Fruit fly (Drosophila melanogaster) whole organism, embryonic: ENCODE results near the gene NdufA3.

ENCODE experiments used
- ATbp ChIP-seq: fragments of 200-800 bp; sonication (Bioruptor generic); optimal IDR thresholded peaks from 2 replicates; lab custom pipeline; 2017; ENCODE audit warnings: missing biosample characterization, mild to moderate bottlenecking, missing genetic modification characterization, missing genetic modification reagents
- Antp ChIP-seq: fragments of 200-800 bp; sonication (Bioruptor generic); optimal IDR thresholded peaks from 3 replicates; lab custom pipeline; 2016; ENCODE audit warnings: missing biosample characterization, missing genetic modification characterization
- BtbVII ChIP-seq: fragments of 200-800 bp; sonication (Bioruptor generic); optimal IDR thresholded peaks from 3 replicates; lab custom pipeline; 2017; ENCODE audit warnings: missing biosample characterization, mild to moderate bottlenecking, missing genetic modification characterization
- CG12104 ChIP-seq: fragments of 200-800 bp; sonication (Bioruptor generic); optimal IDR thresholded peaks from 3 replicates; lab custom pipeline; 2016; ENCODE audit warnings: missing biosample characterization, missing genetic modification characterization
- CG12155 ChIP-seq: fragments of 200-800 bp; sonication (Bioruptor generic); optimal IDR thresholded peaks from 3 replicates; lab custom pipeline; 2016; ENCODE audit warnings: missing biosample characterization, missing genetic modification characterization
- CG12769 ChIP-seq: fragments of 200-800 bp; sonication (Bioruptor generic); optimal IDR thresholded peaks from 2 replicates; lab custom pipeline; 2019; ENCODE audit warnings: missing biosample characterization, mild to moderate bottlenecking, missing genetic modification characterization, moderate library complexity
- CG13287 ChIP-seq: fragments of 200-800 bp; sonication (Bioruptor generic); IDR thresholded peaks from 2 replicates; pipeline ENCODE4 v1.3.6; 2022; ENCODE audit warnings: missing biosample characterization, missing genetic modification characterization; ENCODE audit not compliant: partially characterized antibody
- CG1602 ChIP-seq: fragments of 200-800 bp; sonication (Bioruptor generic); optimal IDR thresholded peaks from 3 replicates; lab custom pipeline; 2016; ENCODE audit warnings: missing biosample characterization, missing genetic modification characterization
- CG18599 ChIP-seq: fragments of 200-800 bp; sonication (Bioruptor generic); optimal IDR thresholded peaks from 3 replicates; lab custom pipeline; 2017; ENCODE audit warnings: missing biosample characterization, missing genetic modification characterization, mild to moderate bottlenecking, moderate library complexity, missing genetic modification reagents
- CG2116 ChIP-seq: fragments of 200-800 bp; sonication (Bioruptor generic); optimal IDR thresholded peaks from 3 replicates; lab custom pipeline; 2018; ENCODE audit warnings: missing biosample characterization, mild to moderate bottlenecking, missing genetic modification characterization
- CG2875 ChIP-seq: fragments of 200-800 bp; sonication (Bioruptor generic); optimal IDR thresholded peaks from 2 replicates; lab custom pipeline; 2017; ENCODE audit warnings: missing biosample characterization, mild to moderate bottlenecking, missing genetic modification characterization, missing genetic modification reagents
- CG31224 ChIP-seq: fragments of 200-800 bp; sonication (Bioruptor generic); IDR thresholded peaks from 2 replicates; pipeline ENCODE4 v1.3.6; 2022; ENCODE audit warnings: missing biosample characterization, missing genetic modification characterization
- CG32767 ChIP-seq: fragments of 200-800 bp; sonication (Bioruptor generic); IDR thresholded peaks from 2 replicates; pipeline ENCODE4 v1.3.6; 2022; ENCODE audit warnings: missing biosample characterization, missing genetic modification characterization
- CG33213 ChIP-seq: fragments of 200-800 bp; sonication (Bioruptor generic); optimal IDR thresholded peaks from 3 replicates; lab custom pipeline; 2016; ENCODE audit warnings: missing biosample characterization, missing genetic modification characterization
- CG34376 ChIP-seq: fragments of 200-800 bp; sonication (Bioruptor generic); optimal IDR thresholded peaks from 2 replicates; lab custom pipeline; 2018; ENCODE audit warnings: missing biosample characterization, mild to moderate bottlenecking, missing genetic modification characterization
- CG8089 ChIP-seq: fragments of 200-800 bp; sonication (Bioruptor generic); optimal IDR thresholded peaks from 3 replicates; lab custom pipeline; 2016; ENCODE audit warnings: missing biosample characterization, missing genetic modification characterization
- CG8388 ChIP-seq: fragments of 200-800 bp; sonication (Bioruptor generic); optimal IDR thresholded peaks from 2 replicates; lab custom pipeline; 2019; ENCODE audit warnings: missing biosample characterization, mild to moderate bottlenecking, missing genetic modification characterization, moderate library complexity
- CG9876 ChIP-seq: fragments of 200-800 bp; sonication (Bioruptor generic); optimal IDR thresholded peaks from 2 replicates; lab custom pipeline; 2016; ENCODE audit warnings: missing biosample characterization, missing genetic modification characterization
- CG9932 ChIP-seq: fragments of 200-800 bp; sonication (Bioruptor generic); IDR thresholded peaks from 2 replicates; pipeline ENCODE4 v1.3.6; 2022; ENCODE audit warnings: missing biosample characterization, missing genetic modification characterization
- CHES-1-like ChIP-seq: fragments of 200-800 bp; sonication (Bioruptor generic); optimal IDR thresholded peaks from 2 replicates; lab custom pipeline; 2016; ENCODE audit warnings: missing biosample characterization, missing genetic modification characterization
- Chrac-16 ChIP-seq: fragments of 200-800 bp; sonication (Bioruptor generic); optimal IDR thresholded peaks from 3 replicates; lab custom pipeline; 2016; ENCODE audit warnings: missing biosample characterization, missing genetic modification characterization
- Fer2 ChIP-seq: fragments of 200-800 bp; sonication (Bioruptor generic); optimal IDR thresholded peaks from 2 replicates; lab custom pipeline; 2018; ENCODE audit warnings: missing biosample characterization, mild to moderate bottlenecking, missing genetic modification characterization, moderate library complexity
- Hey ChIP-seq: fragments of 200-800 bp; sonication (Bioruptor generic); optimal IDR thresholded peaks from 3 replicates; lab custom pipeline; 2018; ENCODE audit warnings: missing biosample characterization, mild to moderate bottlenecking, missing genetic modification characterization
- Pdp1 ChIP-seq, 2 experiments: fragments of 200-800 bp; sonication (Bioruptor generic); optimal IDR thresholded peaks; 3 replicates each; lab custom pipeline; 2016; ENCODE audit warnings: missing biosample characterization in 2 of 2, missing genetic modification characterization in 2 of 2, mild to moderate bottlenecking in 1 of 2, moderate library complexity in 1 of 2
- Usf ChIP-seq: fragments of 200-800 bp; sonication (Bioruptor generic); optimal IDR thresholded peaks from 2 replicates; lab custom pipeline; 2017; ENCODE audit warnings: missing genotype, missing biosample characterization, missing genetic modification characterization
- ase ChIP-seq: fragments of 200-800 bp; sonication (Bioruptor generic); IDR thresholded peaks from 3 replicates; pipeline ENCODE4 v1.3.6; 2022; ENCODE audit warnings: missing biosample characterization, missing genetic modification characterization
- bcd ChIP-seq: fragments of 200-800 bp; sonication (Bioruptor generic); optimal IDR thresholded peaks from 2 replicates; lab custom pipeline; 2017; ENCODE audit warnings: missing biosample characterization, mild to moderate bottlenecking, missing genetic modification characterization
- cato ChIP-seq: fragments of 200-800 bp; sonication (Bioruptor generic); optimal IDR thresholded peaks from 2 replicates; lab custom pipeline; 2016; ENCODE audit warnings: missing biosample characterization, missing genetic modification characterization, borderline replicate concordance
- chinmo ChIP-seq: fragments of 200-800 bp; sonication (Bioruptor generic); IDR thresholded peaks from 4 replicates; pipeline ENCODE4 v1.3.6; 2022; ENCODE audit warnings: missing biosample characterization, missing genetic modification characterization; ENCODE audit not compliant: partially characterized antibody
- cwo ChIP-seq: fragments of 200-800 bp; sonication (Bioruptor generic); optimal IDR thresholded peaks from 3 replicates; lab custom pipeline; 2017; ENCODE audit warnings: missing biosample characterization, missing genetic modification characterization, mild to moderate bottlenecking, moderate library complexity, missing genetic modification reagents
- dysf ChIP-seq: fragments of 200-800 bp; sonication (Bioruptor generic); IDR thresholded peaks from 3 replicates; pipeline ENCODE4 v1.3.6; 2022; ENCODE audit warnings: missing biosample characterization, missing genetic modification characterization
- exex ChIP-seq: fragments of 200-800 bp; sonication (Bioruptor generic); optimal IDR thresholded peaks from 4 replicates; lab custom pipeline; 2018; ENCODE audit warnings: missing biosample characterization, mild to moderate bottlenecking, missing genetic modification characterization, moderate library complexity
- fd3F ChIP-seq: fragments of 200-800 bp; sonication (Bioruptor generic); optimal IDR thresholded peaks from 2 replicates; lab custom pipeline; 2018; ENCODE audit warnings: missing biosample characterization, mild to moderate bottlenecking, missing genetic modification characterization, moderate library complexity
- ftz-f1 ChIP-seq: fragments of 200-800 bp; sonication (Bioruptor generic); optimal IDR thresholded peaks from 2 replicates; lab custom pipeline; 2016; ENCODE audit warnings: missing biosample characterization, missing genetic modification characterization
- grn ChIP-seq: fragments of 200-800 bp; sonication (Bioruptor generic); optimal IDR thresholded peaks from 3 replicates; lab custom pipeline; 2017; ENCODE audit warnings: missing biosample characterization, missing genetic modification characterization
- gsb ChIP-seq: fragments of 200-800 bp; sonication (Bioruptor generic); IDR thresholded peaks from 2 replicates; pipeline ENCODE4 v1.3.6; 2022; ENCODE audit warnings: missing biosample characterization, missing genetic modification characterization
- jumu ChIP-seq: fragments of 200-800 bp; sonication (Bioruptor generic); optimal IDR thresholded peaks from 3 replicates; lab custom pipeline; 2016; ENCODE audit warnings: missing biosample characterization, missing genetic modification characterization
- mirr ChIP-seq: fragments of 200-800 bp; sonication (Bioruptor generic); optimal IDR thresholded peaks from 3 replicates; lab custom pipeline; 2018; ENCODE audit warnings: missing biosample characterization, mild to moderate bottlenecking, missing genetic modification characterization
- nau ChIP-seq: fragments of 200-800 bp; sonication (Bioruptor generic); optimal IDR thresholded peaks from 3 replicates; lab custom pipeline; 2017; ENCODE audit warnings: missing biosample characterization, mild to moderate bottlenecking, missing genetic modification characterization, missing genetic modification reagents
- pan ChIP-seq, 4 experiments: fragments of >200 bp in 3 of 4; fragments of 200-800 bp in 1 of 4; sonication (Bioruptor generic) in 1 of 4; optimal IDR thresholded peaks in 3 of 4; IDR thresholded peaks in 1 of 4; 2 replicates each; pipeline versions ENCODE4 v1.3.6 to Lab custom; 2017 to 2022; ENCODE audit warnings: missing biosample characterization in 2 of 4, missing genetic modification characterization in 2 of 4, mixed read lengths in 1 of 4
- pnt ChIP-seq: fragments of 200-800 bp; sonication (Bioruptor generic); optimal IDR thresholded peaks from 3 replicates; lab custom pipeline; 2016; ENCODE audit warnings: missing biosample characterization, missing genetic modification characterization
- sc ChIP-seq, 3 experiments: fragments of >200 bp in 2 of 3; fragments of 200-800 bp in 1 of 3; sonication (Bioruptor generic) in 1 of 3; optimal IDR thresholded peaks; 2 replicates in 2 of 3; 3 replicates in 1 of 3; lab custom pipeline; 2017; ENCODE audit warnings: mild to moderate bottlenecking in 1 of 3, missing biosample characterization in 1 of 3, missing genetic modification characterization in 1 of 3, missing genetic modification reagents in 1 of 3
- sd ChIP-seq: fragments of 200-800 bp; sonication (Bioruptor generic); optimal IDR thresholded peaks from 3 replicates; lab custom pipeline; 2018; ENCODE audit warnings: missing biosample characterization, mild to moderate bottlenecking, missing genetic modification characterization, moderate library complexity
- sug ChIP-seq: fragments of 200-800 bp; optimal IDR thresholded peaks from 2 replicates; lab custom pipeline; 2019; ENCODE audit warnings: missing biosample characterization, mild to moderate bottlenecking, missing genetic modification characterization, moderate library complexity
- tna ChIP-seq: fragments of 200-800 bp; sonication (Bioruptor generic); IDR thresholded peaks from 2 replicates; pipeline ENCODE4 v1.3.6; 2022; ENCODE audit warnings: missing biosample characterization, missing genetic modification characterization; ENCODE audit not compliant: partially characterized antibody
- trh ChIP-seq: fragments of 200-800 bp; sonication (Bioruptor generic); optimal IDR thresholded peaks from 2 replicates; lab custom pipeline; 2016; ENCODE audit warnings: missing biosample characterization, missing genetic modification characterization
- z ChIP-seq: fragments of 200-800 bp; sonication (Bioruptor generic); IDR thresholded peaks from 3 replicates; pipeline ENCODE4 v1.3.6; 2022; ENCODE audit warnings: missing biosample characterization, missing genetic modification characterization
- zen2 ChIP-seq: fragments of 200-800 bp; sonication (Bioruptor generic); IDR thresholded peaks from 3 replicates; pipeline ENCODE4 v1.3.6; 2022; ENCODE audit warnings: missing biosample characterization, missing genetic modification characterization; ENCODE audit not compliant: partially characterized antibody
- zf30C ChIP-seq: fragments of 200-800 bp; sonication (Bioruptor generic); optimal IDR thresholded peaks from 3 replicates; lab custom pipeline; 2018; ENCODE audit warnings: missing biosample characterization, mild to moderate bottlenecking, missing genetic modification characterization

The NdufA3 gene

DNA sequence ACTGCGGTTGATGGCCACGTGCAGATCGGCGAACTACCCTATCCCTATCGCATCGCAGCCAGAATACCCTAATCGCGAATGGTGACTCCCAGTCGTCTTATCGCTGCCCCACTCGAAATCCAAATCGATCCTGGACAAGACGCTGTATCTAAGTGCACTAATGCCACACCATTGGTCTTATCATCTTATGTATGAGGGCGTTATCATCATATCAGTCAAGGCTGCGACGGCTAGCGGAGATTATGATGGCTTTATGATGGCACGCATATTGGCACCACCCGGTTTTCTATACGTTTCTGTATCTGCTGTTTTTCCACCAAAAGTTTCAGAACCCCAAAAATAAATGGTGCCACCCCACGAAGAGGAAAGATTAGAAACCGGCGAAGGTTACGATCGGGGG lies 40.4 kb upstream of the NdufA3 start:
- no peak for TF ChIP-seq Usf (GFP tag; lab: Kevin White, UChicago)
- peak; percentile 6 for TF ChIP-seq sd
- TF ChIP-seq cwo = peak; percentile 20
- TF ChIP-seq Hey (tag; lab: Kevin White, UChicago) = peak; percentile 0
- peak; percentile 84 for TF ChIP-seq grn (GFP tag; lab: Kevin White, UChicago)
- no peak for TF ChIP-seq nau (GFP tag; lab: Kevin White, UChicago)
- TF ChIP-seq sug (tag; lab: Kevin White, UChicago) = peak; percentile 99
- TF ChIP-seq zen2 = no peak
- TF ChIP-seq mirr = peak; percentile 67
- TF ChIP-seq CG1602 (GFP tag; lab: Kevin White, UChicago) = no peak
- TF ChIP-seq trh (GFP tag; lab: Kevin White, UChicago) = no peak
- TF ChIP-seq ATbp (GFP tag; lab: Kevin White, UChicago) = no peak
- TF ChIP-seq exex = peak; percentile 72
- TF ChIP-seq chinmo (GFP tag; lab: Robert Waterston, UW) = peak; percentile 84; the same call in 2 of the 4 replicates
- peak in 1 of 2 experiments; percentile 8 for TF ChIP-seq Pdp1 (GFP tag; optimal IDR thresholded peaks at IDR 0.05; lab: Kevin White, UChicago)
- peak; percentile 70 for TF ChIP-seq CG34376
- no peak for TF ChIP-seq cato (GFP tag; lab: Kevin White, UChicago)
- TF ChIP-seq ftz-f1 (GFP tag; lab: Kevin White, UChicago) = peak; percentile 74
- peak; percentile 12; the same call in 1 of the 2 replicates for TF ChIP-seq tna (GFP tag; lab: Robert Waterston, UW)
- TF ChIP-seq CG12769 (tag; lab: Kevin White, UChicago) = peak; percentile 2

DNA sequence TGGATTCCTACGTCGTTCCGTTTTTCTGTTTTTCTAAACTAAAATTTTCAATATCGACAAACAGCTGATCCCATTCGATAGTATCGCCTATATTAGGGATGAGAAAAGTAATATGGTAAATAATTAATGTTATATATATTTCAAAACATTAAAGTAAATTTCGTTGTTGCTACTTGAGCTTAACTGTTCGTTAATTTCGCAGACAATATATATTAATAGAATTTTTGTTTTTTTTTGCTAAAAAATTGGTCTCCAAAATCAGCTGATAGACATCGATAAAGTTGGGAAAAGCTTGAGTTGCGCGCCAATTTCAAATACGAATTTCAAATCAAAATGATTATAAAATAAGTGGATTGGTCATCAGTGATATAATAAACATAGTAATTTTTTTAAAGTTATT lies 36.5 kb upstream of the NdufA3 start, which contains the start of gene CG12118:
TSS of gene CG12118 (minus strand) at position 53 of the 400 bp plus-strand sequence.
- TF ChIP-seq CG8089 (GFP tag; lab: Kevin White, UChicago) (no peak), CG33213 (GFP tag; lab: Kevin White, UChicago) (no peak), CG31224 (peak; percentile 79), bcd (peak; percentile 58), CHES-1-like (GFP tag; lab: Kevin White, UChicago) (peak; percentile 15), CG13287 (GFP tag; lab: Robert Waterston, UW) (peak; percentile 96), CG12155 (GFP tag; lab: Kevin White, UChicago) (peak; percentile 79), fd3F (GFP tag; lab: Kevin White, UChicago) (peak; percentile 63), pnt (no peak), gsb (GFP tag; lab: Robert Waterston, UW) (peak; percentile 33; the same call in 1 of the 2 replicates), dysf (GFP tag; lab: Robert Waterston, UW) (peak; percentile 53; the same call in 2 of the 3 replicates), CG9876 (GFP tag; lab: Kevin White, UChicago) (no peak), Fer2 (tag; lab: Kevin White, UChicago) (peak; percentile 55), BtbVII (GFP tag; lab: Kevin White, UChicago) (peak; percentile 36), CG2875 (GFP tag; lab: Kevin White, UChicago) (peak; percentile 44), Chrac-16 (GFP tag; lab: Kevin White, UChicago) (peak; percentile 86), CG9932 (GFP tag; lab: Robert Waterston, UW) (peak; percentile 89), pan (optimal IDR thresholded peaks at IDR 0.05; lab: Kevin White, UChicago) (no peak), pan (GFP tag; optimal IDR thresholded peaks at IDR 0.05 in 1 of 2, IDR thresholded peaks at IDR 0.05 in 1 of 2) (peak in 1 of 2 experiments; percentile 84), CG18599 (GFP tag; lab: Kevin White, UChicago) (peak; percentile 72), Antp (GFP tag; lab: Kevin White, UChicago) (no peak), jumu (no peak), ase (GFP tag; lab: Robert Waterston, UW) (peak; percentile 71; the same call in 2 of the 3 replicates), CG8388 (GFP tag; lab: Kevin White, UChicago) (peak; percentile 78), CG2116 (GFP tag; lab: Kevin White, UChicago) (peak; percentile 88), CG12104 (GFP tag; lab: Kevin White, UChicago) (peak; percentile 64), zf30C (no peak), sc (optimal IDR thresholded peaks at IDR 0.05; lab: Kevin White, UChicago) (no peak), sc (GFP tag; optimal IDR thresholded peaks at IDR 0.05; lab: Kevin White, UChicago) (peak; percentile 46), z (GFP tag; lab: Robert Waterston, UW) (no peak), CG32767 (GFP tag; lab: Robert Waterston, UW) (peak; percentile 68; the same call in 1 of the 2 replicates)
